Worm (Caenorhabditis elegans): ENCODE results near the gene his-41.
A peak's percentile ranks its signal among the peaks of the same experiment; 100 is the strongest.

Gene his-41

ce11 chrV:9549459-9549858 is 4.1 kb downstream of the his-41 start, which contains the start of gene nstp-10 (continued):
- TF ChIP-seq ztf-18 (tag; optimal IDR thresholded peaks at IDR 0.05) (peak; percentile 85), lin-54 (GFP tag; optimal IDR thresholded peaks at IDR 0.05) (peak; percentile 86), hmg-20 (GFP tag; IDR thresholded peaks at IDR 0.05) (no peak), rec-8 (tag; optimal IDR thresholded peaks at IDR 0.05) (peak in 1 of 2 experiments; percentile 51), F37B4.10 (GFP tag; IDR thresholded peaks at IDR 0.05) (no peak), Y53F4B.3 (GFP tag; IDR thresholded peaks at IDR 0.05) (peak; percentile 83), lag-1 (GFP tag; IDR thresholded peaks at IDR 0.05) (no peak), ztf-22 (GFP tag; optimal IDR thresholded peaks at IDR 0.05) (no peak), snpc-1.1 (tag; optimal IDR thresholded peaks at IDR 0.05; ENCODE audit: insufficient read depth) (peak; percentile 81), C06A6.2 (GFP tag; conservative IDR thresholded peaks at IDR 0.05) (no peak), ztf-6 (GFP tag; IDR thresholded peaks at IDR 0.05) (no peak), attf-6 (GFP tag; IDR thresholded peaks at IDR 0.05) (peak; percentile 61), attf-3 (GFP tag; conservative IDR thresholded peaks at IDR 0.05) (0 out of 2 replicates have a peak, but pooled peaks have one; percentile 43), lin-40 (tag; optimal IDR thresholded peaks at IDR 0.05) (peak; percentile 28), dpff-1 (tag; optimal IDR thresholded peaks at IDR 0.05) (no peak), aptf-2 (GFP tag; conservative IDR thresholded peaks at IDR 0.05) (0 out of 2 replicates have a peak, but pooled peaks have one; percentile 39), ceh-58 (GFP tag; IDR thresholded peaks at IDR 0.05) (no peak), repo-1 (tag; optimal IDR thresholded peaks at IDR 0.05) (no peak), die-1 (tag; optimal IDR thresholded peaks at IDR 0.05) (no peak), dpl-1 (GFP tag; optimal IDR thresholded peaks at IDR 0.05) (peak; percentile 79), xnd-1 (tag; optimal IDR thresholded peaks at IDR 0.05) (peak; percentile 91), madf-3 (GFP tag; IDR thresholded peaks at IDR 0.05) (peak; percentile 91), nfya-2 (GFP tag; IDR thresholded peaks at IDR 0.05) (no peak), lin-35 (GFP tag; optimal IDR thresholded peaks at IDR 0.05) (peak in 1 of 3 experiments; percentile 8), F39B2.1 (GFP tag; IDR thresholded peaks at IDR 0.05) (peak; percentile 25; the same call in 1 of the 2 replicates), F23B12.7 (tag; optimal IDR thresholded peaks at IDR 0.05; ENCODE audit: insufficient read depth) (peak; percentile 85), attf-5 (GFP tag; optimal IDR thresholded peaks at IDR 0.05) (peak; percentile 70), D2030.7 (GFP tag; IDR thresholded peaks at IDR 0.05) (peak; percentile 97)

ce11 chrV:9550313-9550712 is 5.0 kb downstream of the his-41 start, which contains the start of gene ehbp-1:
ehbp-1 (plus strand) TSS chrV:9550644.
- TF ChIP-seq ceh-91 (GFP tag; IDR thresholded peaks at IDR 0.05) (no peak), bed-1 (GFP tag; IDR thresholded peaks at IDR 0.05) (no peak), hmg-1.2 (GFP tag; IDR thresholded peaks at IDR 0.05) (0 out of 2 replicates have a peak, but pooled peaks have one; percentile 6), pbrm-1 (GFP tag; IDR thresholded peaks at IDR 0.05) (0 out of 2 replicates have a peak, but pooled peaks have one; percentile 27)

ce11 chrV:9556668-9557067 is 11.3 kb downstream of the his-41 start:
- TF ChIP-seq nhr-80 (tag; optimal IDR thresholded peaks at IDR 0.05): no peak
- TF ChIP-seq ztf-25 (GFP tag; IDR thresholded peaks at IDR 0.05): no peak
- TF ChIP-seq let-526 (GFP tag; IDR thresholded peaks at IDR 0.05): no peak
- TF ChIP-seq dox-1 (GFP tag; IDR thresholded peaks at IDR 0.05): no peak
- TF ChIP-seq ztf-3 (GFP tag; optimal IDR thresholded peaks at IDR 0.05): no peak
- no peak for TF ChIP-seq nhr-120 (GFP tag; IDR thresholded peaks at IDR 0.05)
- no peak for TF ChIP-seq aptf-3 (GFP tag; IDR thresholded peaks at IDR 0.05)
- no peak for TF ChIP-seq snpc-4 (GFP tag; optimal IDR thresholded peaks at IDR 0.05)
- no peak for TF ChIP-seq snpc-4 (tag; optimal IDR thresholded peaks at IDR 0.05)
- no peak for TF ChIP-seq pbrm-1 (GFP tag; IDR thresholded peaks at IDR 0.05)
- TF ChIP-seq bed-2 (GFP tag; IDR thresholded peaks at IDR 0.05): no peak
- no peak for TF ChIP-seq C17E4.6 (GFP tag; IDR thresholded peaks at IDR 0.05)
- no peak for TF ChIP-seq T26A5.8 (tag; optimal IDR thresholded peaks at IDR 0.05)
